Fruit fly (Drosophila melanogaster): ENCODE measurements around the gene CG10949.

The CG10949 gene

dm6 chr2L:20416754-20417563 lies at the start of gene CG10949, which contains the start of gene Arpc2 (continued):
- TF ChIP-seq pb (GFP tag; optimal IDR thresholded peaks at IDR 0.05) (no peak), Dll (GFP tag; IDR thresholded peaks at IDR 0.05; ENCODE audit: partially characterized antibody) (peak; percentile 65; the same call in 3 of the 4 replicates), CG18599 (GFP tag; optimal IDR thresholded peaks at IDR 0.05) (peak; percentile 53), HmgD (GFP tag; optimal IDR thresholded peaks at IDR 0.05) (no peak), YL-1 (GFP tag; optimal IDR thresholded peaks at IDR 0.05) (peak; percentile 74), GATAe (GFP tag; conservative IDR thresholded peaks at IDR 0.05) (no peak), Lhr (GFP tag; optimal IDR thresholded peaks at IDR 0.05) (peak; percentile 67), en (GFP tag; optimal IDR thresholded peaks at IDR 0.05) (no peak), CG12071 (GFP tag; optimal IDR thresholded peaks at IDR 0.05) (no peak), CG43689 (GFP tag; IDR thresholded peaks at IDR 0.05) (no peak), CG13894 (tag; optimal IDR thresholded peaks at IDR 0.05) (peak; percentile 27), Ada2b (GFP tag; IDR thresholded peaks at IDR 0.05) (no peak), HLHmδ (GFP tag; optimal IDR thresholded peaks at IDR 0.05) (no peak), CG7372 (GFP tag; IDR thresholded peaks at IDR 0.05) (peak; percentile 64), tna (GFP tag; IDR thresholded peaks at IDR 0.05; ENCODE audit: partially characterized antibody) (no peak), ERR (GFP tag; optimal IDR thresholded peaks at IDR 0.05) (no peak), CG11085 (GFP tag; IDR thresholded peaks at IDR 0.05) (no peak; the same call in 1 of the 2 replicates), corto (GFP tag; optimal IDR thresholded peaks at IDR 0.05) (no peak), CG6683 (GFP tag; optimal IDR thresholded peaks at IDR 0.05) (no peak), pzg (GFP tag; optimal IDR thresholded peaks at IDR 0.05) (peak; percentile 50), CG9932 (GFP tag; IDR thresholded peaks at IDR 0.05) (peak; percentile 63), CG4730 (GFP tag; IDR thresholded peaks at IDR 0.05) (peak; percentile 39; the same call in 1 of the 2 replicates), Sry-β (GFP tag; optimal IDR thresholded peaks at IDR 0.05) (no peak), lilli (GFP tag; optimal IDR thresholded peaks at IDR 0.05) (peak; percentile 64), Lim3 (GFP tag; IDR thresholded peaks at IDR 0.05) (no peak), chm (GFP tag; IDR thresholded peaks at IDR 0.05) (no peak; the same call in 1 of the 2 replicates), ac (GFP tag; optimal IDR thresholded peaks at IDR 0.05) (no peak), CG3726 (GFP tag; IDR thresholded peaks at IDR 0.05) (no peak), CG9797 (GFP tag; optimal IDR thresholded peaks at IDR 0.05) (peak; percentile 30), Dp (GFP tag; optimal IDR thresholded peaks at IDR 0.05) (peak; percentile 69), CG12219 (GFP tag; optimal IDR thresholded peaks at IDR 0.05) (no peak), Jarid2 (GFP tag; optimal IDR thresholded peaks at IDR 0.05) (no peak), otp (GFP tag; IDR thresholded peaks at IDR 0.05) (no peak), CG11560 (tag; IDR thresholded peaks at IDR 0.05) (no peak), h (optimal IDR thresholded peaks at IDR 0.05) (no peak), sob (GFP tag; IDR thresholded peaks at IDR 0.05) (no peak), so (GFP tag; IDR thresholded peaks at IDR 0.05) (no peak), CG9876 (GFP tag; optimal IDR thresholded peaks at IDR 0.05) (no peak), CG12942 (GFP tag; optimal IDR thresholded peaks at IDR 0.05) (peak; percentile 46), CG2875 (GFP tag; optimal IDR thresholded peaks at IDR 0.05) (no peak), CG11398 (GFP tag; optimal IDR thresholded peaks at IDR 0.05) (no peak), kni (GFP tag; optimal IDR thresholded peaks at IDR 0.05) (peak; percentile 76), Hr51 (GFP tag; optimal IDR thresholded peaks at IDR 0.05) (peak in 1 of 2 experiments; percentile 68), org-1 (GFP tag; optimal IDR thresholded peaks at IDR 0.05) (no peak), CG9727 (GFP tag; optimal IDR thresholded peaks at IDR 0.05) (peak; percentile 17), CG15514 (GFP tag; optimal IDR thresholded peaks at IDR 0.05) (peak; percentile 11), CG17612 (GFP tag; IDR thresholded peaks at IDR 0.05) (no peak), repo (GFP tag; optimal IDR thresholded peaks at IDR 0.05) (no peak), slou (GFP tag; optimal IDR thresholded peaks at IDR 0.05) (peak; percentile 17), CG3065 (GFP tag; optimal IDR thresholded peaks at IDR 0.05) (no peak)
